Fruit fly (Drosophila melanogaster) whole organism, embryonic: ENCODE data around the gene CG33510.

Experiments used
- B-H1 ChIP-seq: fragments of 200-800 bp; sonication (Bioruptor generic); IDR thresholded peaks from 3 replicates; pipeline ENCODE4 v1.3.6; 2022; ENCODE audit warnings: missing biosample characterization, missing genetic modification characterization
- CG1024 ChIP-seq: fragments of 200-800 bp; sonication (Bioruptor generic); IDR thresholded peaks from 2 replicates; pipeline ENCODE4 v1.3.6; 2022; ENCODE audit warnings: missing biosample characterization, missing genetic modification characterization
- CG11695 ChIP-seq: fragments of 200-800 bp; sonication (Bioruptor generic); IDR thresholded peaks from 3 replicates; pipeline ENCODE4 v1.3.6; 2022; ENCODE audit warnings: missing biosample characterization, missing genetic modification characterization
- CG12236 ChIP-seq: fragments of 200-800 bp; sonication (Bioruptor generic); optimal IDR thresholded peaks from 2 replicates; lab custom pipeline; 2016; ENCODE audit warnings: missing biosample characterization, missing genetic modification characterization
- CG15011 ChIP-seq: fragments of 200-800 bp; sonication (Bioruptor generic); optimal IDR thresholded peaks from 3 replicates; lab custom pipeline; 2018; ENCODE audit warnings: missing biosample characterization, mild to moderate bottlenecking, missing genetic modification characterization
- CG15696 ChIP-seq: fragments of 200-800 bp; sonication (Bioruptor generic); optimal IDR thresholded peaks from 2 replicates; lab custom pipeline; 2019; ENCODE audit warnings: missing biosample characterization, mild to moderate bottlenecking, missing genetic modification characterization, moderate library complexity
- CG1647 ChIP-seq: fragments of 200-800 bp; sonication (Bioruptor generic); optimal IDR thresholded peaks from 3 replicates; lab custom pipeline; 2016; ENCODE audit warnings: missing biosample characterization, missing genetic modification characterization
- CG16813 ChIP-seq: fragments of 200-800 bp; sonication (Bioruptor generic); IDR thresholded peaks from 3 replicates; pipeline ENCODE4 v1.3.6; 2022; ENCODE audit warnings: missing biosample characterization, missing genetic modification characterization; ENCODE audit not compliant: partially characterized antibody
- CG17568 ChIP-seq: fragments of 200-800 bp; sonication (Bioruptor generic); optimal IDR thresholded peaks from 2 replicates; lab custom pipeline; 2018; ENCODE audit warnings: missing biosample characterization, mild to moderate bottlenecking, missing genetic modification characterization, moderate library complexity
- CG1792 ChIP-seq: fragments of 200-800 bp; sonication (Bioruptor generic); optimal IDR thresholded peaks from 2 replicates; lab custom pipeline; 2016; ENCODE audit warnings: missing biosample characterization, missing genetic modification characterization
- CG18599 ChIP-seq: fragments of 200-800 bp; sonication (Bioruptor generic); optimal IDR thresholded peaks from 3 replicates; lab custom pipeline; 2017; ENCODE audit warnings: missing biosample characterization, missing genetic modification characterization, mild to moderate bottlenecking, moderate library complexity, missing genetic modification reagents
- CG2202 ChIP-seq: fragments of 200-800 bp; sonication (Bioruptor generic); optimal IDR thresholded peaks from 2 replicates; lab custom pipeline; 2018; ENCODE audit warnings: missing biosample characterization, mild to moderate bottlenecking, missing genetic modification characterization
- CG30403 ChIP-seq: fragments of 200-800 bp; sonication (Bioruptor generic); optimal IDR thresholded peaks from 3 replicates; lab custom pipeline; 2016; ENCODE audit warnings: missing biosample characterization, missing genetic modification characterization
- CG3281 ChIP-seq: fragments of 200-800 bp; sonication (Bioruptor generic); optimal IDR thresholded peaks from 3 replicates; lab custom pipeline; 2017; ENCODE audit warnings: missing biosample characterization, mild to moderate bottlenecking, missing genetic modification characterization
- CG33213 ChIP-seq: fragments of 200-800 bp; sonication (Bioruptor generic); optimal IDR thresholded peaks from 3 replicates; lab custom pipeline; 2016; ENCODE audit warnings: missing biosample characterization, missing genetic modification characterization
- CG34422 ChIP-seq: fragments of 200-800 bp; sonication (Bioruptor generic); IDR thresholded peaks from 3 replicates; pipeline ENCODE4 v1.3.6; 2022; ENCODE audit warnings: missing biosample characterization, missing genetic modification characterization
- CG4617 ChIP-seq: fragments of 200-800 bp; sonication (Bioruptor generic); optimal IDR thresholded peaks from 3 replicates; lab custom pipeline; 2016; ENCODE audit warnings: missing biosample characterization, missing genetic modification characterization, borderline replicate concordance
- CG5245 ChIP-seq: fragments of 200-800 bp; sonication (Bioruptor generic); optimal IDR thresholded peaks from 3 replicates; lab custom pipeline; 2016; ENCODE audit warnings: missing biosample characterization, missing genetic modification characterization
- CG7928 ChIP-seq: fragments of 200-800 bp; sonication (Bioruptor generic); optimal IDR thresholded peaks from 2 replicates; lab custom pipeline; 2017; ENCODE audit warnings: missing biosample characterization, mild to moderate bottlenecking, missing genetic modification characterization
- CG8089 ChIP-seq: fragments of 200-800 bp; sonication (Bioruptor generic); optimal IDR thresholded peaks from 3 replicates; lab custom pipeline; 2016; ENCODE audit warnings: missing biosample characterization, missing genetic modification characterization
- CG8388 ChIP-seq: fragments of 200-800 bp; sonication (Bioruptor generic); optimal IDR thresholded peaks from 2 replicates; lab custom pipeline; 2019; ENCODE audit warnings: missing biosample characterization, mild to moderate bottlenecking, missing genetic modification characterization, moderate library complexity
- CG8478 ChIP-seq: fragments of >200 bp; optimal IDR thresholded peaks from 2 replicates; lab custom pipeline; 2018
- CG8924 ChIP-seq: fragments of 200-800 bp; optimal IDR thresholded peaks from 3 replicates; lab custom pipeline; 2019; ENCODE audit warnings: missing biosample characterization, mild to moderate bottlenecking, missing genetic modification characterization, moderate library complexity
- Dip2 ChIP-seq: fragments of 200-800 bp; sonication (Bioruptor generic); IDR thresholded peaks from 2 replicates; pipeline ENCODE4 v1.3.6; 2022; ENCODE audit warnings: missing biosample characterization, missing genetic modification characterization
- Doc2 ChIP-seq: fragments of 200-800 bp; sonication (Bioruptor generic); IDR thresholded peaks from 2 replicates; pipeline ENCODE4 v1.3.6; 2022; ENCODE audit warnings: missing biosample characterization, missing genetic modification characterization
- Ets65A ChIP-seq: fragments of 200-800 bp; sonication (Bioruptor generic); peaks from one replicate; lab custom pipeline; 2016; ENCODE audit warnings: missing biosample characterization, missing genetic modification characterization
- H2.0 ChIP-seq: fragments of 200-800 bp; sonication (Bioruptor generic); IDR thresholded peaks from 2 replicates; pipeline ENCODE4 v1.3.6; 2022; ENCODE audit warnings: missing biosample characterization, missing genetic modification characterization
- HLHmδ ChIP-seq: fragments of 200-800 bp; sonication (Bioruptor generic); optimal IDR thresholded peaks from 2 replicates; lab custom pipeline; 2018; ENCODE audit warnings: missing biosample characterization, mild to moderate bottlenecking, missing genetic modification characterization, moderate library complexity
- Hr78 ChIP-seq, 2 experiments: fragments of 200-800 bp in 1 of 2; fragments of >200 bp in 1 of 2; sonication (Bioruptor generic) in 1 of 2; optimal IDR thresholded peaks; 2 replicates each; lab custom pipeline; 2017 to 2019; ENCODE audit warnings: missing biosample characterization in 2 of 2, missing genetic modification characterization in 2 of 2, mild to moderate bottlenecking in 1 of 2, moderate library complexity in 1 of 2
- Myb ChIP-seq: fragments of 200-800 bp; sonication (Bioruptor generic); optimal IDR thresholded peaks from 2 replicates; lab custom pipeline; 2016; ENCODE audit warnings: missing biosample characterization, missing genetic modification characterization
- Oli ChIP-seq: fragments of 200-800 bp; sonication (Bioruptor generic); optimal IDR thresholded peaks from 2 replicates; lab custom pipeline; 2018; ENCODE audit warnings: missing biosample characterization, mild to moderate bottlenecking, missing genetic modification characterization, moderate library complexity
- Opbp ChIP-seq: fragments of 200-800 bp; sonication (Bioruptor generic); IDR thresholded peaks from 3 replicates; pipeline ENCODE4 v1.3.6; 2022; ENCODE audit warnings: missing biosample characterization, missing genetic modification characterization; ENCODE audit not compliant: partially characterized antibody
- PHDP ChIP-seq: fragments of 200-800 bp; sonication (Bioruptor generic); optimal IDR thresholded peaks from 3 replicates; lab custom pipeline; 2018; ENCODE audit warnings: missing biosample characterization, mild to moderate bottlenecking, missing genetic modification characterization, moderate library complexity
- Scr ChIP-seq: fragments of 200-800 bp; sonication (Bioruptor generic); IDR thresholded peaks from 2 replicates; pipeline ENCODE4 v1.3.6; 2022; ENCODE audit warnings: missing biosample characterization, missing genetic modification characterization; ENCODE audit not compliant: partially characterized antibody
- Xbp1 ChIP-seq: fragments of 200-800 bp; sonication (Bioruptor generic); optimal IDR thresholded peaks from 3 replicates; lab custom pipeline; 2016; ENCODE audit warnings: missing biosample characterization, mild to moderate bottlenecking, missing genetic modification characterization
- YL-1 ChIP-seq: fragments of 200-800 bp; sonication (Bioruptor generic); optimal IDR thresholded peaks from 3 replicates; lab custom pipeline; 2017; ENCODE audit warnings: missing biosample characterization, mild to moderate bottlenecking, missing genetic modification characterization
- fru ChIP-seq: fragments of >200 bp; optimal IDR thresholded peaks from 2 replicates; lab custom pipeline; 2017
- klu ChIP-seq: fragments of 200-800 bp; sonication (Bioruptor generic); IDR thresholded peaks from 2 replicates; pipeline ENCODE4 v1.3.6; 2022; ENCODE audit warnings: missing biosample characterization, missing genetic modification characterization
- lilli ChIP-seq: fragments of 200-800 bp; sonication (Bioruptor generic); optimal IDR thresholded peaks from 3 replicates; lab custom pipeline; 2016; ENCODE audit warnings: missing biosample characterization, missing genetic modification characterization
- luna ChIP-seq: fragments of 200-800 bp; sonication (Bioruptor generic); optimal IDR thresholded peaks from 2 replicates; lab custom pipeline; 2016; ENCODE audit warnings: missing biosample characterization, missing genetic modification characterization
- maf-S ChIP-seq: fragments of 200-800 bp; sonication (Bioruptor generic); optimal IDR thresholded peaks from 2 replicates; lab custom pipeline; 2016; ENCODE audit warnings: missing biosample characterization, missing genetic modification characterization
- nerfin-2 ChIP-seq: fragments of 200-800 bp; sonication (Bioruptor generic); IDR thresholded peaks from 2 replicates; pipeline ENCODE4 v1.3.6; 2022; ENCODE audit warnings: missing biosample characterization, missing genetic modification characterization; ENCODE audit not compliant: partially characterized antibody
- otp ChIP-seq: fragments of 200-800 bp; sonication (Bioruptor generic); IDR thresholded peaks from 3 replicates; pipeline ENCODE4, ENCODE4 v1.3.6; 2022; ENCODE audit warnings: missing biosample characterization, missing genetic modification characterization
- p53 ChIP-seq: fragments of 200-800 bp; sonication (Bioruptor generic); optimal IDR thresholded peaks from 2 replicates; lab custom pipeline; 2016; ENCODE audit warnings: missing biosample characterization, missing genetic modification characterization
- pfk ChIP-seq: fragments of 200-800 bp; sonication (Bioruptor generic); optimal IDR thresholded peaks from 2 replicates; lab custom pipeline; 2018; ENCODE audit warnings: missing biosample characterization, mild to moderate bottlenecking, missing genetic modification characterization, moderate library complexity
- repo ChIP-seq: fragments of 200-800 bp; sonication (Bioruptor generic); optimal IDR thresholded peaks from 2 replicates; lab custom pipeline; 2016; ENCODE audit warnings: missing biosample characterization, missing genetic modification characterization
- tin ChIP-seq: fragments of 200-800 bp; sonication (Bioruptor generic); optimal IDR thresholded peaks from 3 replicates; lab custom pipeline; 2016; ENCODE audit warnings: missing biosample characterization, missing genetic modification characterization
- tll ChIP-seq, 2 experiments: fragments of 200-800 bp in 1 of 2; fragments of >200 bp in 1 of 2; sonication (Bioruptor generic) in 1 of 2; optimal IDR thresholded peaks; 2 replicates each; lab custom pipeline; 2017 to 2019; ENCODE audit warnings: missing biosample characterization in 2 of 2, missing genetic modification characterization in 2 of 2, mild to moderate bottlenecking in 1 of 2, moderate library complexity in 1 of 2
- wdn ChIP-seq: fragments of 200-800 bp; sonication (Bioruptor generic); IDR thresholded peaks from 2 replicates; pipeline ENCODE4 v1.3.6; 2022; ENCODE audit warnings: missing biosample characterization, missing genetic modification characterization
- zfh1 ChIP-seq: fragments of 200-800 bp; sonication (Bioruptor generic); IDR thresholded peaks from 3 replicates; pipeline ENCODE4 v1.3.6; 2022; ENCODE audit warnings: missing biosample characterization, missing genetic modification characterization
- zfh2 ChIP-seq: fragments of 200-800 bp; sonication (Bioruptor generic); optimal IDR thresholded peaks from 2 replicates; lab custom pipeline; 2016; ENCODE audit warnings: missing biosample characterization, missing genetic modification characterization

Gene CG33510

dm6 chr2L:21038723-21039122 is 45.4 kb downstream of the CG33510 start (continued):
- TF ChIP-seq CG4617 (no peak), Xbp1 (GFP tag; lab: Kevin White, UChicago) (peak; percentile 62), Dip2 (GFP tag; lab: Robert Waterston, UW) (no peak), nerfin-2 (GFP tag; lab: Robert Waterston, UW) (no peak), Opbp (GFP tag; lab: Robert Waterston, UW) (no peak), CG15696 (tag; lab: Kevin White, UChicago) (peak; percentile 27), CG1792 (GFP tag; lab: Kevin White, UChicago) (peak; percentile 37), wdn (no peak), Ets65A (GFP tag; lab: Kevin White, UChicago) (peak; percentile 91), Myb (GFP tag; lab: Kevin White, UChicago) (peak; percentile 23), HLHmδ (GFP tag; lab: Kevin White, UChicago) (no peak), fru (lab: Kevin White, UChicago) (no peak), CG7928 (GFP tag; lab: Kevin White, UChicago) (no peak), Doc2 (no peak), CG1024 (peak; percentile 21; the same call in 1 of the 2 replicates), B-H1 (GFP tag; lab: Robert Waterston, UW) (0 out of 3 replicates have a peak, but pooled peaks have one; percentile 23), CG5245 (peak; percentile 13), CG18599 (GFP tag; lab: Kevin White, UChicago) (peak; percentile 80), luna (GFP tag; lab: Kevin White, UChicago) (no peak), CG12236 (GFP tag; lab: Kevin White, UChicago) (peak; percentile 7), CG8388 (peak; percentile 60), H2.0 (GFP tag; lab: Robert Waterston, UW) (peak; percentile 49; the same call in 1 of the 2 replicates), CG16813 (GFP tag; lab: Robert Waterston, UW) (no peak), CG2202 (peak; percentile 39), YL-1 (GFP tag; lab: Kevin White, UChicago) (no peak), tin (GFP tag; lab: Kevin White, UChicago) (peak; percentile 69), otp (GFP tag; lab: Robert Waterston, UW) (0 out of 3 replicates have a peak, but pooled peaks have one; percentile 42), tll (GFP tag; optimal IDR thresholded peaks at IDR 0.05; lab: Kevin White, UChicago) (no peak), CG34422 (no peak), CG8089 (GFP tag; lab: Kevin White, UChicago) (peak; percentile 36), repo (GFP tag; lab: Kevin White, UChicago) (peak; percentile 5), CG1647 (GFP tag; lab: Kevin White, UChicago) (peak; percentile 16), Oli (tag; lab: Kevin White, UChicago) (peak; percentile 65), CG8478 (lab: Kevin White, UChicago) (no peak), Scr (GFP tag; lab: Robert Waterston, UW) (no peak), lilli (GFP tag; lab: Kevin White, UChicago) (peak; percentile 72), PHDP (tag; lab: Kevin White, UChicago) (peak; percentile 76), pfk (GFP tag; lab: Kevin White, UChicago) (no peak), maf-S (GFP tag; lab: Kevin White, UChicago) (peak; percentile 44), CG3281 (GFP tag; lab: Kevin White, UChicago) (peak; percentile 58), CG33213 (GFP tag; lab: Kevin White, UChicago) (peak; percentile 28), zfh1 (peak; percentile 72), klu (GFP tag; lab: Robert Waterston, UW) (0 out of 2 replicates have a peak, but pooled peaks have one; percentile 25), CG15011 (GFP tag; lab: Kevin White, UChicago) (no peak), CG11695 (GFP tag; lab: Robert Waterston, UW) (peak; percentile 80), CG30403 (GFP tag; lab: Kevin White, UChicago) (peak; percentile 70), CG8924 (tag; lab: Kevin White, UChicago) (peak; percentile 25), CG17568 (peak; percentile 43), p53 (no peak), zfh2 (GFP tag; lab: Kevin White, UChicago) (peak; percentile 39), Hr78 (GFP tag; optimal IDR thresholded peaks at IDR 0.05; lab: Kevin White, UChicago) (peak in 1 of 2 experiments; percentile 52)
